Worm (Caenorhabditis elegans) whole organism, L3 larva: ENCODE data around the gene M04C3.1.

Experiments used
- R02D3.7 ChIP-seq: fragments of 150-350 bp; optimal IDR thresholded peaks from 2 replicates; lab custom pipeline; 2014; ENCODE audit warnings: missing biosample characterization, missing genetic modification characterization
- egl-27 ChIP-seq: sonication (generic microtip); optimal IDR thresholded peaks from 4 replicates; lab custom pipeline; 2017; ENCODE audit warnings: missing biosample characterization, missing genetic modification reagents, missing genetic modification characterization
- elt-1 ChIP-seq: fragments of 150-350 bp; optimal IDR thresholded peaks from 2 replicates; lab custom pipeline; 2014; ENCODE audit warnings: missing biosample characterization, missing genetic modification characterization
- elt-2 ChIP-seq: sonication (generic microtip); optimal IDR thresholded peaks from 2 replicates; lab custom pipeline; 2016; ENCODE audit warnings: missing genetic modification reagents, mild to moderate bottlenecking, missing genetic modification characterization, missing compliant biosample characterization
- eor-1 ChIP-seq, 2 experiments: fragments of 150-350 bp; optimal IDR thresholded peaks; 2 replicates each; lab custom pipeline; 2014 to 2018; ENCODE audit warnings: missing biosample characterization in 2 of 2, missing genetic modification characterization in 2 of 2
- fos-1 ChIP-seq: fragments of 150-350 bp; optimal IDR thresholded peaks from 2 replicates; lab custom pipeline; 2014; ENCODE audit warnings: missing biosample characterization, missing genetic modification characterization
- hmg-11 ChIP-seq: sonication (generic microtip); optimal IDR thresholded peaks from 2 replicates; lab custom pipeline; 2016; ENCODE audit warnings: missing genetic modification characterization, missing compliant biosample characterization
- jun-1 ChIP-seq: fragments of 150-350 bp; optimal IDR thresholded peaks from 2 replicates; lab custom pipeline; 2014; ENCODE audit warnings: missing biosample characterization, missing genetic modification reagents, missing genetic modification characterization
- lin-15B ChIP-seq: fragments of 150-350 bp; optimal IDR thresholded peaks from 2 replicates; lab custom pipeline; 2014; ENCODE audit warnings: missing biosample characterization, missing genetic modification characterization
- mdl-1 ChIP-seq: fragments of 150-350 bp; optimal IDR thresholded peaks from 2 replicates; lab custom pipeline; 2014; ENCODE audit warnings: missing biosample characterization, missing genetic modification characterization
- nhr-12 ChIP-seq: fragments of 150-350 bp; optimal IDR thresholded peaks from 2 replicates; lab custom pipeline; 2014; ENCODE audit warnings: missing biosample characterization, missing genetic modification characterization
- nhr-23 ChIP-seq: fragments of 150-350 bp; optimal IDR thresholded peaks from 2 replicates; lab custom pipeline; 2014; ENCODE audit warnings: missing biosample characterization, missing genetic modification reagents, missing genetic modification characterization
- nhr-25 ChIP-seq: sonication (generic microtip); optimal IDR thresholded peaks from 2 replicates; lab custom pipeline; 2017; ENCODE audit warnings: missing biosample characterization, missing genetic modification characterization
- nhr-28 ChIP-seq: fragments of 150-350 bp; optimal IDR thresholded peaks from 2 replicates; lab custom pipeline; 2014; ENCODE audit warnings: missing biosample characterization, missing genetic modification characterization
- nhr-43 ChIP-seq: sonication (generic microtip); optimal IDR thresholded peaks from 2 replicates; lab custom pipeline; 2016; ENCODE audit warnings: mild to moderate bottlenecking, missing genetic modification characterization, missing compliant biosample characterization; ENCODE audit not compliant: poor library complexity, severe bottlenecking
- nhr-67 ChIP-seq: fragments of 150-350 bp; optimal IDR thresholded peaks from 2 replicates; lab custom pipeline; 2014; ENCODE audit warnings: missing biosample characterization, missing genetic modification characterization
- nhr-77 ChIP-seq: fragments of 150-350 bp; optimal IDR thresholded peaks from 2 replicates; lab custom pipeline; 2014; ENCODE audit warnings: missing biosample characterization, missing genetic modification characterization
- pqm-1 ChIP-seq: fragments of 150-350 bp; optimal IDR thresholded peaks from 2 replicates; lab custom pipeline; 2017; ENCODE audit warnings: missing biosample characterization, missing genetic modification characterization, inconsistent platforms
- sea-2 ChIP-seq: fragments of 150-350 bp; sonication (generic microtip); optimal IDR thresholded peaks from 4 replicates; lab custom pipeline; 2014; ENCODE audit warnings: missing biosample characterization, missing genetic modification reagents, missing genetic modification characterization
- skn-1 ChIP-seq: fragments of 150-350 bp; optimal IDR thresholded peaks from 2 replicates; lab custom pipeline; 2014; ENCODE audit warnings: missing biosample characterization, missing genetic modification characterization
- unc-39 ChIP-seq: sonication (generic microtip); optimal IDR thresholded peaks from 4 replicates; lab custom pipeline; 2017; ENCODE audit warnings: missing biosample characterization, missing genetic modification characterization
- unc-62 ChIP-seq: fragments of 150-350 bp; sonication (generic microtip); optimal IDR thresholded peaks from 4 replicates; lab custom pipeline; 2014; ENCODE audit warnings: missing biosample characterization, missing genetic modification reagents, missing genetic modification characterization
- ztf-11 ChIP-seq: fragments of 150-350 bp; optimal IDR thresholded peaks from 2 replicates; lab custom pipeline; 2014; ENCODE audit warnings: missing biosample characterization, missing genetic modification characterization

M04C3.1 gene

ce11 chrV:19432030-19432429 lies 13.4 kb downstream of the M04C3.1 start:
- TF ChIP-seq elt-2 (tag; lab: Kevin White, UChicago) (peak; percentile 40), nhr-28 (no peak)

DNA sequence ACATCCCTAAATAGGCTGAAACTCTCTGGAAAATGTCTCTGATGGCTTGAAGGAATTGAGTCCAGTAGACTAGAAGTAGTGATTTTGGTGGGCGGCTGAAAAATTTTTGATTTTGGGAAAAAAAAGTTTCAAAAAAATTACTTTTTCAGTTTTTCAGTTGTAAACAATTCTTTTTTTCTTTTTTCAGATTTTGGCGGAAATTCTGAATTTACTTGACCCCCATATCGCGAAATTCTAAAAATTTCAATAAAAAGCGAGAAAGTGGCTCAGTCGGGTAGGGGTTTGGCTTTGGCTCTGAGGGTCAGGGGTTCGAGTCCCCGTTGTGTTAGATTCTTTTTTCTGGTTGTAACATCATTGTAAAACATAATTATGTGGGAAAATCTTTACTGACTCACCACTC lies 14.4 kb downstream of the M04C3.1 start, which contains the start of gene srw-85:
TSS of gene srw-85 (minus strand) at position 101 of the 400 bp plus-strand sequence.
- TF ChIP-seq R02D3.7 (tag; lab: Kevin White, UChicago) (no peak), elt-2 (tag; lab: Kevin White, UChicago) (no peak), nhr-12 (tag; lab: Kevin White, UChicago) (no peak), mdl-1 (tag; lab: Kevin White, UChicago) (no peak), eor-1 (tag; optimal IDR thresholded peaks at IDR 0.05; lab: Kevin White, UChicago) (no peak), jun-1 (tag; lab: Kevin White, UChicago) (no peak), unc-62 (GFP tag; lab: Kevin White, UChicago) (no peak), egl-27 (tag; lab: Kevin White, UChicago) (no peak), hmg-11 (tag; lab: Kevin White, UChicago) (no peak), unc-39 (tag; lab: Kevin White, UChicago) (no peak), elt-1 (tag; lab: Kevin White, UChicago) (no peak), nhr-77 (no peak)
- TF ChIP-seq, all 47 proteins: peak for 0

DNA sequence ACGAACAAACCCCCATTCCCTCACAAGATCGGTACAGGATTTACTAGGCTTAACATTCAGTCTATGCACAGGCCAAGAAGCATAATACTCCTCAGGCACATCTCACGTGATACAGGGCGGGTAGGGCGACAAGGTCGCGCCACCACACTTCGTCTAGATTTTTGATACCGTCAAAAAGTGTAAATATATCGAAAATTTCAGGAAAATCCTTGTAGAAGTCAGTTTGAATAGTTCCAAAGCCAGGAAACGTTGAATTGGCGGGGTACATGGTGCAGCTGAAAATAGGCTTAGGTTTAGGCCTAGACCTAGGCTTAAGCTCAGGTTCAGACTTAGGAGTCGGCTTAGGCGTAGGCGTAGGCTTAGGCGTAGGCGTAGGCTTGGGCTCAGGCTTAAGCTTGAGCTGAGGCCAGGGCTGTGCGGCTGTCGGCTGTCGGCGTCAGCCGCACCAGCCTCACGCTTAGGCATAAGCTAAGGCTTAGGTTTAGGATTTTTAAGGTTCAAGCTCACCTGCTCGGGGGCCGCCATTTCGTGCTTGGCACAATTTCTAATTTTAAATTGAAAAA lies 15.0 kb downstream of the M04C3.1 start:
- no peak for TF ChIP-seq elt-1 (tag; lab: Kevin White, UChicago)
- TF ChIP-seq fos-1 (tag; lab: Kevin White, UChicago) = no peak
- TF ChIP-seq lin-15B (tag; lab: Kevin White, UChicago) = no peak
- no peak for TF ChIP-seq unc-39 (tag; lab: Kevin White, UChicago)
- no peak for TF ChIP-seq pqm-1 (tag; lab: Kevin White, UChicago)

ce11 chrV:19429605-19430004 lies 15.8 kb downstream of the M04C3.1 start:
- TF ChIP-seq jun-1 (tag; lab: Kevin White, UChicago) (no peak), nhr-67 (tag; lab: Kevin White, UChicago) (no peak), mdl-1 (tag; lab: Kevin White, UChicago) (no peak), nhr-23 (peak; percentile 28), nhr-43 (peak; percentile 21), nhr-25 (tag; lab: Kevin White, UChicago) (peak; percentile 53), skn-1 (tag; lab: Kevin White, UChicago) (no peak), sea-2 (GFP tag; lab: Kevin White, UChicago) (no peak), elt-1 (tag; lab: Kevin White, UChicago) (peak; percentile 99)

DNA sequence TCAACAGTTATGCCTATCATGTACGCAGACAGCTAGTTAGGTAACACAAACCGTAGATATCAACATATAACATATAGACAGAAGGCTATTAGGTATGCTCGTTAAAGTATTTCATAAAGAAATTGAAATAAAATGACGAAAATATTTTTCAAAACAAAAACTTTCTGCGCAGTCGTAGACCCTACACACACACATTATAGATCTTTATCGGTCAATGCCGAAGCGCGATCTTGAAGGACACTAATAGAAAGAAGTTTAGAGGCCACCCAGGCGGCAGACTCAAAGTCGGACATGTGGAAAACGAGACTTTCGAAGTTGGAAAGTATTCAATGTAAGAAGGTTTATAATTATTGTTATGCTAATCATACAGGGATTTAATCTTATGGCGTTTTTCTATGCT lies 16.5 kb downstream of the M04C3.1 start:
- TF ChIP-seq elt-1 (tag; lab: Kevin White, UChicago) = peak; percentile 95
- TF ChIP-seq nhr-25 (tag; lab: Kevin White, UChicago) = peak; percentile 32
- no peak for TF ChIP-seq hmg-11 (tag; lab: Kevin White, UChicago)

- peak; percentile 27 for TF ChIP-seq nhr-43
- TF ChIP-seq nhr-25 (tag; lab: Kevin White, UChicago) = peak; percentile 29
- TF ChIP-seq elt-2 (tag; lab: Kevin White, UChicago) = no peak
- no peak for TF ChIP-seq ztf-11 (tag; lab: Kevin White, UChicago)
- peak; percentile 86 for TF ChIP-seq elt-1 (tag; lab: Kevin White, UChicago)
- TF ChIP-seq sea-2 (GFP tag; lab: Kevin White, UChicago) = no peak
Observed at ce11 chrV:19428097-19428496, 17.3 kb downstream of the M04C3.1 start.

- no peak for TF ChIP-seq nhr-43
- TF ChIP-seq hmg-11 (tag; lab: Kevin White, UChicago) = no peak
- TF ChIP-seq nhr-25 (tag; lab: Kevin White, UChicago) = peak; percentile 57
- TF ChIP-seq, all 47 proteins: peak for 1
Observed at ce11 chrV:19421131-19421530, 24.3 kb downstream of the M04C3.1 start, which contains the start of gene C25F9.2. C25F9.2 (plus strand) TSS chrV:19421471.

DNA sequence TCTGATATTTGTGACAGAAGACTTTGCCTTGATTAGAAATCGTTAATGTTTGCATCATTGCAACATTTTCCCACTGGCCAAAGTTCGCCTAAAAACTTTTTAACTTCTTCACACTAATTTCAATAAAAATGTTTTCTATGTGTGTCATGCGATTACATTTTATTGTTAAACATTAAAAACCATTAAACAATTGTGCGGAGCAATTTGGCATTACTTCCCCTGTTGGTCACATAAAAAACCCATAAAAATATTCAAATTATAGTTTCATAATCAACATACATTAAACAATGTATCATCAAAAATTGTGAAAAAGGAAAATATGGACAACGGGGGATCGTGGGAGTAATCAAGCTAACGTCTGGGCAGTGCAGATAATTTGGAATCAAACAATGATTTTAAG lies 26.1 kb downstream of the M04C3.1 start:
- TF ChIP-seq elt-2 (tag; lab: Kevin White, UChicago) = peak; percentile 65
- TF ChIP-seq pqm-1 (tag; lab: Kevin White, UChicago) = peak; percentile 7
- TF ChIP-seq, all 47 proteins: peak for 2; not testable (repeated sequence) for 45
